Worm (Caenorhabditis elegans): ENCODE results near the gene ndub-5.

DNA sequence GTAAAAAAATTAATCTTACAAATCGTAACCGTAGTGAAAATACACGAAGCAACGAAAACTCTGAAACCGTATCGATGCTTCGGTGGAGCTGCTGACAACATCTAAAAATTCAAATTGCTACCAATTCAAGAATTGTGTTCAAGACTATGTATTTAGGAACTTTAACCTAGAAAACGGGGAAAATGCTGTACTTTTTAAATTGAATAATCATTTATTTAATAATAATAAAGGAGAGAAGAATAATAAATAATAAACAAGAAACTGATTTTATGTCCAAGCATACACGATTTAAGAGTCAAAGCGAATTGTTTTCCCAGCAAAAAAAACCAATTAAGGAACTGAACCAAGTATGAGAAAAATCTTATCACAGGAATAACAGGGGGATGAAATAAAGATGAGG, 21.6 kb downstream of the ndub-5 start, which contains the start of gene C25H3.17:
- no peak for TF ChIP-seq flt-1 (GFP tag; IDR thresholded peaks at IDR 0.05)
- no peak for TF ChIP-seq med-1 (GFP tag; optimal IDR thresholded peaks at IDR 0.05; ENCODE audit: insufficient read depth)
- no peak for TF ChIP-seq T22C8.4 (GFP tag; IDR thresholded peaks at IDR 0.05)
- no peak for TF ChIP-seq cog-1 (tag; optimal IDR thresholded peaks at IDR 0.05)
- TF ChIP-seq klf-2 (GFP tag; conservative IDR thresholded peaks at IDR 0.05), result no peak
- TF ChIP-seq ref-1 (GFP tag; conservative IDR thresholded peaks at IDR 0.05), result no peak
- TF ChIP-seq tab-1 (GFP tag; IDR thresholded peaks at IDR 0.05), result no peak
- TF ChIP-seq ztf-29 (GFP tag; IDR thresholded peaks at IDR 0.05), result no peak
- no peak for TF ChIP-seq ztf-23 (GFP tag; IDR thresholded peaks at IDR 0.05)

Measured in whole organism, midembryonic.